ENCODE assay signal across 2 fruit fly cellular contexts in the genomic region with DNA sequence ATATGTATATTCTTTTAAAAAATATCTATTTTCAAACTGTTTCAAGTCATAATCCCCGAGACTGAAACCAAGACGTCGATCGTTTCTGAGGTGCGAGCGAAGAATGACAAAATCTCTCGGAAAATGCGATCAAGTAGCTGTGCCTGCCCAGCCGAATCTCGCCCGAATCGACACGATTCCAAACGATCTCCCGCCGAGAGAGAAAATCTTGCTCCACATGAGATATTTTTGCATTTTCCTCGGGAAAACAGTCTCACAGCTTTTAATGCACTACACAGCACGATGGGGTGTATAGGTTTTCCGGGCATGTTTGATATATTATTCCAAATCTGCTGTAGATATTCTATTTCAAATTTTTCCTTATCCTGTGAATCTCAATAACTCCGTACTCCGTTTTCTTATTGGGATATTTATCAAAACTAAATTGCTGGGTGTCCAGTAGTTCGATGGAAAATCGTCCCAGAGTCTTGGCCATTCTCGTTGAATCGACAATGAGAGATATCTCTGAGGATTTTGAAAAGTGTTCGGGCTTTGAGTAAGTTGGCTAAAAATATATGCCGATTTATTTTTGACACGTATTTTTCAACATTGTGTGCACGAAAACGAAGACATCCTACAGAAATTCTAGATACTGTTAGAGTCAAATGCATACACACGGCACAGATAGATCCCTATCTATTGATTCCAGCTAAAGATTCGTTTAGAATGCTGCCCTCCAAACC.
TF ChIP-seq lines count a peak whose summit lies in the region.

A gene (minus strand): TSS at position 88 of the 722 bp plus-strand sequence.

TF ChIP-seq in whole organism, embryonic, 481 proteins besides CTCF, POLR2A, EP300 and RAD21 (continued from another document and continues in another):
- TF ChIP-seq CG14860 (GFP tag; IDR thresholded peaks at IDR 0.05; lab: Robert Waterston, UW; ENCODE audit: partially characterized antibody) (no peak), CG14965 (GFP tag; optimal IDR thresholded peaks at IDR 0.05; lab: Kevin White, UChicago; ENCODE audit: borderline replicate concordance) (peak; percentile 41), Scr (GFP tag; IDR thresholded peaks at IDR 0.05; lab: Robert Waterston, UW; ENCODE audit: partially characterized antibody) (no peak), CG7372 (GFP tag; IDR thresholded peaks at IDR 0.05; lab: Robert Waterston, UW) (peak; percentile 84), Sox100B (GFP tag; optimal IDR thresholded peaks at IDR 0.05; lab: Kevin White, UChicago) (peak; percentile 80), esg (GFP tag; conservative IDR thresholded peaks at IDR 0.05; lab: Robert Waterston, UW) (peak; percentile 88), nerfin-2 (GFP tag; IDR thresholded peaks at IDR 0.05; lab: Robert Waterston, UW; ENCODE audit: partially characterized antibody) (no peak), Dfd (GFP tag; optimal IDR thresholded peaks at IDR 0.05; lab: Kevin White, UChicago) (no peak), CG17802 (tag; optimal IDR thresholded peaks at IDR 0.05; lab: Kevin White, UChicago) (peak; percentile 69), Drgx (GFP tag; IDR thresholded peaks at IDR 0.05; lab: Robert Waterston, UW) (peak; percentile 95), CG17829 (tag; optimal IDR thresholded peaks at IDR 0.05; lab: Kevin White, UChicago) (peak; percentile 83), CG10979 (tag; optimal IDR thresholded peaks at IDR 0.05; lab: Kevin White, UChicago) (peak; percentile 85), stwl (tag; optimal IDR thresholded peaks at IDR 0.05; lab: Kevin White, UChicago) (no peak), CG17612 (GFP tag; IDR thresholded peaks at IDR 0.05; lab: Robert Waterston, UW) (0 out of 2 replicates have a peak, but pooled peaks have one; percentile 39), CG6683 (GFP tag; optimal IDR thresholded peaks at IDR 0.05; lab: Kevin White, UChicago) (no peak), CG11696 (GFP tag; IDR thresholded peaks at IDR 0.05; lab: Robert Waterston, UW) (peak; percentile 71), C15 (GFP tag; IDR thresholded peaks at IDR 0.05; lab: Robert Waterston, UW) (peak; percentile 81; the same call in 2 of the 3 replicates), ems (GFP tag; optimal IDR thresholded peaks at IDR 0.05; lab: Kevin White, UChicago) (peak; percentile 80), seq (GFP tag; IDR thresholded peaks at IDR 0.05; lab: Robert Waterston, UW) (peak; percentile 89), gfzf (GFP tag; optimal IDR thresholded peaks at IDR 0.05; lab: Kevin White, UChicago) (no peak), slbo (GFP tag; IDR thresholded peaks at IDR 0.05; lab: Robert Waterston, UW) (peak; percentile 93), pan (optimal IDR thresholded peaks at IDR 0.05; lab: Kevin White, UChicago) (no peak), pan (GFP tag; optimal IDR thresholded peaks at IDR 0.05 in 1 of 2, IDR thresholded peaks at IDR 0.05 in 1 of 2) (peak in 1 of 2 experiments; percentile 91), CG9727 (GFP tag; optimal IDR thresholded peaks at IDR 0.05; lab: Kevin White, UChicago) (peak; percentile 89), CG18011 (GFP tag; optimal IDR thresholded peaks at IDR 0.05; lab: Kevin White, UChicago) (peak; percentile 65), H15 (GFP tag; IDR thresholded peaks at IDR 0.05; lab: Robert Waterston, UW) (peak; percentile 89), cato (GFP tag; optimal IDR thresholded peaks at IDR 0.05; lab: Kevin White, UChicago; ENCODE audit: borderline replicate concordance) (peak; percentile 81), gem (tag; optimal IDR thresholded peaks at IDR 0.05; lab: Kevin White, UChicago) (peak; percentile 94), CG9609 (GFP tag; optimal IDR thresholded peaks at IDR 0.05; lab: Kevin White, UChicago) (peak; percentile 92), Lim3 (GFP tag; IDR thresholded peaks at IDR 0.05; lab: Robert Waterston, UW) (peak; percentile 60; the same call in 1 of the 2 replicates), CG6272 (GFP tag; IDR thresholded peaks at IDR 0.05; lab: Robert Waterston, UW) (peak; percentile 87), CG3407 (GFP tag; optimal IDR thresholded peaks at IDR 0.05; lab: Kevin White, UChicago) (peak; percentile 77), hbn (GFP tag; IDR thresholded peaks at IDR 0.05; lab: Robert Waterston, UW; ENCODE audit: partially characterized antibody) (no peak), wek (GFP tag; optimal IDR thresholded peaks at IDR 0.05; lab: Kevin White, UChicago) (peak; percentile 72), Doc3 (GFP tag; IDR thresholded peaks at IDR 0.05; lab: Robert Waterston, UW; ENCODE audit: partially characterized antibody) (no peak), CG14050 (GFP tag; IDR thresholded peaks at IDR 0.05; lab: Robert Waterston, UW) (peak; percentile 89), kni (GFP tag; optimal IDR thresholded peaks at IDR 0.05; lab: Kevin White, UChicago) (no peak), bowl (GFP tag; IDR thresholded peaks at IDR 0.05; lab: Robert Waterston, UW) (peak; percentile 78), CG2875 (GFP tag; optimal IDR thresholded peaks at IDR 0.05; lab: Kevin White, UChicago) (peak; percentile 84), MBD-R2 (GFP tag; IDR thresholded peaks at IDR 0.05; lab: Robert Waterston, UW) (peak; percentile 65), CG13624 (GFP tag; optimal IDR thresholded peaks at IDR 0.05; lab: Kevin White, UChicago) (peak; percentile 95), CG12744 (GFP tag; optimal IDR thresholded peaks at IDR 0.05; lab: Kevin White, UChicago) (peak; percentile 89), ind (GFP tag; optimal IDR thresholded peaks at IDR 0.05; lab: Kevin White, UChicago) (peak; percentile 80), slp2 (GFP tag; optimal IDR thresholded peaks at IDR 0.05; lab: Kevin White, UChicago) (peak; percentile 86), ap (GFP tag; IDR thresholded peaks at IDR 0.05; lab: Robert Waterston, UW) (peak; percentile 83), CG4404 (GFP tag; IDR thresholded peaks at IDR 0.05; lab: Robert Waterston, UW) (peak; percentile 73), row (GFP tag; IDR thresholded peaks at IDR 0.05; lab: Robert Waterston, UW) (peak; percentile 95), CG11093 (GFP tag; IDR thresholded peaks at IDR 0.05; lab: Robert Waterston, UW) (peak; percentile 88), sim (GFP tag; IDR thresholded peaks at IDR 0.05; lab: Robert Waterston, UW) (peak; percentile 68; the same call in 1 of the 2 replicates), HHEX (GFP tag; optimal IDR thresholded peaks at IDR 0.05; lab: Kevin White, UChicago) (peak; percentile 88), lov (optimal IDR thresholded peaks at IDR 0.05; lab: Kevin White, UChicago) (no peak), lov (GFP tag; IDR thresholded peaks at IDR 0.05; lab: Robert Waterston, UW) (peak; percentile 91), CG4854 (GFP tag; optimal IDR thresholded peaks at IDR 0.05; lab: Kevin White, UChicago) (peak; percentile 75), sc (optimal IDR thresholded peaks at IDR 0.05; lab: Kevin White, UChicago) (no peak), sc (GFP tag; optimal IDR thresholded peaks at IDR 0.05; lab: Kevin White, UChicago) (peak; percentile 87), CG10959 (GFP tag; IDR thresholded peaks at IDR 0.05; lab: Robert Waterston, UW) (peak; percentile 67; the same call in 1 of the 2 replicates), Adf1 (GFP tag; IDR thresholded peaks at IDR 0.05; lab: Robert Waterston, UW) (peak; percentile 55), Ptx1 (GFP tag; IDR thresholded peaks at IDR 0.05; lab: Robert Waterston, UW) (peak; percentile 93), sug (tag; optimal IDR thresholded peaks at IDR 0.05; lab: Kevin White, UChicago) (peak; percentile 90)

TF ChIP-seq in whole organism, prepupa, 60 proteins besides CTCF, POLR2A, EP300 and RAD21 (continued from another document):
- TF ChIP-seq Eip93F (GFP tag; optimal IDR thresholded peaks at IDR 0.05; lab: Kevin White, UChicago) (no peak), Eip78C (GFP tag; lab: Kevin White, UChicago) (peak; percentile 92), CG10631 (GFP tag; optimal IDR thresholded peaks at IDR 0.05; lab: Kevin White, UChicago) (peak; percentile 83), salr (GFP tag; optimal IDR thresholded peaks at IDR 0.05; lab: Kevin White, UChicago) (peak; percentile 55 to 90), pdm3 (GFP tag; optimal IDR thresholded peaks at IDR 0.05; lab: Kevin White, UChicago) (peak; percentile 88), Sox102F (GFP tag; optimal IDR thresholded peaks at IDR 0.05; lab: Kevin White, UChicago) (peak; percentile 45), CG8119 (GFP tag; IDR thresholded peaks at IDR 0.05; lab: Robert Waterston, UW) (peak; percentile 94), CG32006 (GFP tag; optimal IDR thresholded peaks at IDR 0.05; lab: Kevin White, UChicago) (peak; percentile 94), CG16779 (tag; optimal IDR thresholded peaks at IDR 0.05; lab: Kevin White, UChicago) (no peak), Gug (GFP tag; IDR thresholded peaks at IDR 0.05; lab: Robert Waterston, UW) (peak; percentile 90), CG10669 (GFP tag; optimal IDR thresholded peaks at IDR 0.05; lab: Kevin White, UChicago) (peak; percentile 47), fkh (GFP tag; optimal IDR thresholded peaks at IDR 0.05; lab: Kevin White, UChicago) (no peak), Smox (GFP tag; optimal IDR thresholded peaks at IDR 0.05; lab: Kevin White, UChicago) (peak; percentile 46), CG11902 (GFP tag; optimal IDR thresholded peaks at IDR 0.05; lab: Kevin White, UChicago) (peak; percentile 28), Ets96B (tag; optimal IDR thresholded peaks at IDR 0.05; lab: Kevin White, UChicago) (peak; percentile 55), CG8319 (GFP tag; optimal IDR thresholded peaks at IDR 0.05; lab: Kevin White, UChicago) (peak; percentile 19), eg (GFP tag; IDR thresholded peaks at IDR 0.05; lab: Robert Waterston, UW) (peak; percentile 95), CG3032 (tag; optimal IDR thresholded peaks at IDR 0.05; lab: Kevin White, UChicago) (peak; percentile 63), spab (GFP tag; optimal IDR thresholded peaks at IDR 0.05; lab: Kevin White, UChicago) (peak; percentile 23), ss (GFP tag; optimal IDR thresholded peaks at IDR 0.05; lab: Kevin White, UChicago) (peak in 1 of 2 experiments; percentile 62), esn (GFP tag; optimal IDR thresholded peaks at IDR 0.05; lab: Kevin White, UChicago) (peak; percentile 34), CG34406 (GFP tag; optimal IDR thresholded peaks at IDR 0.05; lab: Kevin White, UChicago) (peak; percentile 59), Hr39 (GFP tag; optimal IDR thresholded peaks at IDR 0.05; lab: Kevin White, UChicago) (peak; percentile 78), Lpt (GFP tag; optimal IDR thresholded peaks at IDR 0.05; lab: Kevin White, UChicago) (peak; percentile 94), CG15336 (GFP tag; IDR thresholded peaks at IDR 0.05; lab: Robert Waterston, UW) (peak; percentile 96), CG6276 (GFP tag; optimal IDR thresholded peaks at IDR 0.05; lab: Kevin White, UChicago) (peak; percentile 82), net (GFP tag; optimal IDR thresholded peaks at IDR 0.05; lab: Kevin White, UChicago) (peak; percentile 89), Sox14 (GFP tag; optimal IDR thresholded peaks at IDR 0.05; lab: Kevin White, UChicago) (peak; percentile 86), dsx (GFP tag; optimal IDR thresholded peaks at IDR 0.05; lab: Kevin White, UChicago; ENCODE audit: poor library complexity, severe bottlenecking) (peak; percentile 74), cyc (GFP tag; optimal IDR thresholded peaks at IDR 0.05; lab: Kevin White, UChicago) (peak; percentile 50), vri (GFP tag; optimal IDR thresholded peaks at IDR 0.05; lab: Kevin White, UChicago) (no peak), CG6854 (GFP tag; optimal IDR thresholded peaks at IDR 0.05; lab: Kevin White, UChicago) (no peak), Eip75B (GFP tag; optimal IDR thresholded peaks at IDR 0.05; lab: Kevin White, UChicago) (peak; percentile 62), CG4318 (GFP tag; optimal IDR thresholded peaks at IDR 0.05; lab: Kevin White, UChicago) (peak; percentile 82), Met (GFP tag; optimal IDR thresholded peaks at IDR 0.05; lab: Kevin White, UChicago) (peak; percentile 66), CG6792 (GFP tag; optimal IDR thresholded peaks at IDR 0.05; lab: Kevin White, UChicago) (peak; percentile 49), lz (GFP tag; optimal IDR thresholded peaks at IDR 0.05; lab: Kevin White, UChicago) (peak; percentile 65), CG11294 (GFP tag; IDR thresholded peaks at IDR 0.05; lab: Robert Waterston, UW) (peak; percentile 87), CG11762 (GFP tag; optimal IDR thresholded peaks at IDR 0.05; lab: Kevin White, UChicago; ENCODE audit: insufficient read depth) (peak; percentile 49), fd59A (GFP tag; optimal IDR thresholded peaks at IDR 0.05; lab: Kevin White, UChicago) (peak; percentile 61), achi (GFP tag; optimal IDR thresholded peaks at IDR 0.05; lab: Kevin White, UChicago) (peak; percentile 74)
